Worm (Caenorhabditis elegans): ENCODE results near the gene C03B1.4.

ce11 chrX:6388639-6389038 lies 24.3 kb downstream of the C03B1.4 start:
- TF ChIP-seq sox-2 (GFP tag; IDR thresholded peaks at IDR 0.05): no peak
- TF ChIP-seq ama-1 (optimal IDR thresholded peaks at IDR 0.05): no peak
- TF ChIP-seq eyg-1 (tag; optimal IDR thresholded peaks at IDR 0.05): no peak
- TF ChIP-seq fkh-10 (GFP tag; optimal IDR thresholded peaks at IDR 0.05): no peak
- TF ChIP-seq hlh-8 (tag; optimal IDR thresholded peaks at IDR 0.05): no peak
- no peak for TF ChIP-seq madf-2 (tag; optimal IDR thresholded peaks at IDR 0.05)
- no peak for TF ChIP-seq ttx-3 (tag; optimal IDR thresholded peaks at IDR 0.05)
- TF ChIP-seq dve-1 (tag; optimal IDR thresholded peaks at IDR 0.05): no peak
- TF ChIP-seq sox-4 (tag; optimal IDR thresholded peaks at IDR 0.05): no peak
- TF ChIP-seq nhr-11 (tag; optimal IDR thresholded peaks at IDR 0.05): no peak
- TF ChIP-seq pha-4 (tag; optimal IDR thresholded peaks at IDR 0.05): no peak
- no peak for TF ChIP-seq tbx-2 (tag; optimal IDR thresholded peaks at IDR 0.05)
- no peak for TF ChIP-seq gmeb-2 (tag; optimal IDR thresholded peaks at IDR 0.05)
